Worm (Caenorhabditis elegans) whole organism, mixed stage, embryonic: ENCODE results near the gene unc-26.

Source experiments
- blmp-1 ChIP-seq: fragments of 150-350 bp; optimal IDR thresholded peaks from 2 replicates; lab custom pipeline; 2014; ENCODE audit warnings: missing biosample characterization, missing genetic modification characterization
- drap-1 ChIP-seq: fragments of 200-800 bp; sonication (Bioruptor generic); optimal IDR thresholded peaks from 3 replicates; lab custom pipeline; 2018; ENCODE audit warnings: mild to moderate bottlenecking, missing genetic modification characterization, missing compliant biosample characterization
- elt-1 ChIP-seq: sonication (generic microtip); optimal IDR thresholded peaks from 2 replicates; lab custom pipeline; 2017; ENCODE audit warnings: missing genetic modification characterization, mild to moderate bottlenecking, missing compliant biosample characterization, antibody characterized with exemption, moderate library complexity, borderline replicate concordance; ENCODE audit not compliant: insufficient read depth
- elt-3 ChIP-seq: fragments of 150-350 bp; optimal IDR thresholded peaks from 2 replicates; lab custom pipeline; 2014; ENCODE audit warnings: missing biosample characterization, missing genetic modification characterization
- lin-13 ChIP-seq: fragments of 150-350 bp; optimal IDR thresholded peaks from 2 replicates; lab custom pipeline; 2014; ENCODE audit warnings: missing biosample characterization, missing genetic modification characterization
- lsy-2 ChIP-seq: fragments of 150-350 bp; optimal IDR thresholded peaks from 2 replicates; lab custom pipeline; 2014; ENCODE audit warnings: missing biosample characterization, missing genetic modification characterization
- nhr-12 ChIP-seq: fragments of 150-350 bp; optimal IDR thresholded peaks from 2 replicates; lab custom pipeline; 2014; ENCODE audit warnings: missing biosample characterization, missing genetic modification characterization
- nhr-237 ChIP-seq: fragments of 150-350 bp; optimal IDR thresholded peaks from 2 replicates; lab custom pipeline; 2014; ENCODE audit warnings: missing biosample characterization, missing genetic modification characterization
- nhr-76 ChIP-seq: sonication (generic microtip); optimal IDR thresholded peaks from 2 replicates; lab custom pipeline; 2017; ENCODE audit warnings: missing biosample characterization, missing genetic modification characterization
- pha-4 ChIP-seq: fragments of 150-350 bp; optimal IDR thresholded peaks from 2 replicates; lab custom pipeline; 2018; ENCODE audit warnings: missing biosample characterization, missing genetic modification reagents, missing genetic modification characterization
- snpc-4 ChIP-seq: fragments of 150-350 bp; optimal IDR thresholded peaks from 2 replicates; lab custom pipeline; 2014; ENCODE audit warnings: missing biosample characterization, missing genetic modification characterization
- unc-39 ChIP-seq: fragments of 150-350 bp; optimal IDR thresholded peaks from 2 replicates; lab custom pipeline; 2014; ENCODE audit warnings: missing biosample characterization, missing genetic modification characterization
- unc-62 ChIP-seq: fragments of 150-350 bp; optimal IDR thresholded peaks from 2 replicates; lab custom pipeline; 2014; ENCODE audit warnings: missing biosample characterization, missing genetic modification reagents, missing genetic modification characterization

DNA sequence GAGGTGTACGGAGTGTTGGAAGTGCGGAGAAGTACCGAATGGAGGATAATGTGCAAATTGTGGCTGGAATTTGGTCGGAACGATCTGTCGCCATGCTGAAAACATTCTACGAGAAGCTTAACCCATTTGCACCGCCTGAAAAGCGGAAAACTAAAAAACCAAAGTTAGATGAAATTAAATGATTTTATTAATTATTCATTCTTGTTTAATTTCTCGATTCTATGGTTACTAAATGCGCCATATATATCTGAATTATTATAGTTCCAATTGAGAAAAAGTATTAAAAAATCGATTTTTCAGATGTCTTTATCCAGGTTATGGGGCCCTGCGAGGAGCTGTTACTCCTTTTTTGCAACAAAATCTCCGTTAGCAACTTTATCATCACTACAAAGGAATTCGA, 28.3 kb downstream of the unc-26 start, which contains the start of gene cox-11:
- TF ChIP-seq snpc-4 (no peak), elt-1 (tag; lab: Kevin White, UChicago) (no peak), nhr-237 (tag; lab: Kevin White, UChicago) (no peak), pha-4 (tag; lab: Kevin White, UChicago) (no peak), lin-13 (tag; lab: Kevin White, UChicago) (no peak), nhr-76 (tag; lab: Kevin White, UChicago) (no peak), blmp-1 (no peak), elt-3 (tag; lab: Kevin White, UChicago) (no peak), unc-39 (tag; lab: Kevin White, UChicago) (no peak), unc-62 (GFP tag; lab: Kevin White, UChicago) (no peak), nhr-12 (tag; lab: Kevin White, UChicago) (no peak), lsy-2 (no peak), drap-1 (GFP tag; lab: Kevin White, UChicago) (no peak)
